Worm (Caenorhabditis elegans): ENCODE measurements around the gene F55A11.7.

DNA sequence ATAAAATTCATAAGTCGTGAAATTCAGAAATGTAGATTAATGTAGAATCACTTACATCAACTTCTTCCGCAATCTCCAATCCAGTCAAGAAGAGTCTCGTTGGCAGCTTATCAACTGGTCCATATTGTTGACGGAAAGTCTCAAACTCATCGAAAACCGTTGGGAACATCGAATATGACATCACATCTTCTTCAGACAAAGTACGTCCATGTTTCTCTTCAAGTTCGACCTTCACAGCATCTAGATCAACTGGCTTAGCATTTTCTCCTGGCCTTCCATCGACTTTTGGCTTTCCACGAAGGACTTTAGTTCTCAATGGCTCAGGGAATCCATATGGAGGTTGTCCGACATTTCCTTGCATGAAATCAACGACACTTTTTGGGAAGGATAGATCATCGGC lies 31.5 kb upstream of the F55A11.7 start:
- TF ChIP-seq lin-29 (GFP tag; IDR thresholded peaks at IDR 0.05) (no peak), jun-1 (tag; optimal IDR thresholded peaks at IDR 0.05) (no peak), fkh-10 (GFP tag; optimal IDR thresholded peaks at IDR 0.05) (no peak), rbr-2 (tag; optimal IDR thresholded peaks at IDR 0.05) (no peak)

All from whole organism, L4 larva.